Worm (Caenorhabditis elegans) whole organism, early embryonic: ENCODE data around the gene srx-46.

Source experiments
- B0310.2 ChIP-seq: sonication (generic microtip); optimal IDR thresholded peaks from 2 replicates; lab custom pipeline; 2016; ENCODE audit warnings: mild to moderate bottlenecking, missing genetic modification characterization, missing compliant biosample characterization
- F13C5.2 ChIP-seq: sonication (generic microtip); optimal IDR thresholded peaks from 2 replicates; lab custom pipeline; 2017; ENCODE audit warnings: mild to moderate bottlenecking, missing genetic modification characterization, inconsistent platforms, missing compliant biosample characterization
- aly-1 ChIP-seq: sonication (generic microtip); optimal IDR thresholded peaks from 2 replicates; lab custom pipeline; 2016; ENCODE audit warnings: missing genetic modification characterization, missing compliant biosample characterization
- ama-1 ChIP-seq: fragments of 150-350 bp; optimal IDR thresholded peaks from 2 replicates; lab custom pipeline; 2014
- ceh-13 ChIP-seq: fragments of 200-800 bp; sonication (Bioruptor generic); optimal IDR thresholded peaks from 2 replicates; lab custom pipeline; 2018; ENCODE audit warnings: mild to moderate bottlenecking, missing genetic modification characterization, missing compliant biosample characterization
- ceh-36 ChIP-seq: sonication (generic microtip); optimal IDR thresholded peaks from 2 replicates; lab custom pipeline; 2016; ENCODE audit warnings: missing genetic modification characterization, inconsistent platforms, missing compliant biosample characterization
- ets-7 ChIP-seq: sonication (generic microtip); optimal IDR thresholded peaks from 2 replicates; lab custom pipeline; 2016; ENCODE audit warnings: missing genotype, missing genetic modification characterization, missing compliant biosample characterization
- flt-1 ChIP-seq: fragments of 200-800 bp; sonication (Bioruptor generic); IDR thresholded peaks from 2 replicates; pipeline ENCODE4 v1.3.6; 2022; ENCODE audit warnings: missing genetic modification characterization, missing compliant biosample characterization
- hmbx-1 ChIP-seq: sonication (generic microtip); optimal IDR thresholded peaks from 2 replicates; lab custom pipeline; 2016; ENCODE audit warnings: mild to moderate bottlenecking, missing genetic modification characterization, missing compliant biosample characterization
- hmg-4 ChIP-seq: fragments of 200-800 bp; sonication (Bioruptor generic); optimal IDR thresholded peaks from 2 replicates; lab custom pipeline; 2018; ENCODE audit warnings: mild to moderate bottlenecking, missing genetic modification characterization, missing compliant biosample characterization
- hnd-1 ChIP-seq: sonication (generic microtip); optimal IDR thresholded peaks from 2 replicates; lab custom pipeline; 2016; ENCODE audit warnings: missing genetic modification characterization, missing compliant biosample characterization
- pes-1 ChIP-seq: fragments of 200-800 bp; sonication (Bioruptor generic); IDR thresholded peaks from 2 replicates; pipeline ENCODE4 v1.3.6; 2022; ENCODE audit warnings: missing genetic modification reagents, missing genetic modification characterization, missing compliant biosample characterization
- scrt-1 ChIP-seq: fragments of 200-800 bp; sonication (Bioruptor generic); IDR thresholded peaks from 2 replicates; pipeline ENCODE4 v1.3.6; 2022; ENCODE audit warnings: missing genetic modification characterization, missing compliant biosample characterization
- sea-1 ChIP-seq: fragments of 200-800 bp; sonication (Bioruptor generic); conservative IDR thresholded peaks from 2 replicates; pipeline ENCODE4 v1.3.6; 2022; ENCODE audit warnings: missing genetic modification characterization, missing compliant biosample characterization
- tbx-11 ChIP-seq: fragments of 200-800 bp; sonication (Bioruptor generic); IDR thresholded peaks from 2 replicates; pipeline ENCODE4 v1.3.6; 2022; ENCODE audit warnings: missing genetic modification characterization, missing compliant biosample characterization
- tbx-37 ChIP-seq: fragments of 200-800 bp; sonication (Bioruptor generic); conservative IDR thresholded peaks from 2 replicates; pipeline ENCODE4 v1.3.6; 2022; ENCODE audit warnings: missing genetic modification reagents, missing genetic modification characterization, missing compliant biosample characterization
- tra-4 ChIP-seq: sonication (generic microtip); optimal IDR thresholded peaks from 2 replicates; lab custom pipeline; 2017; ENCODE audit warnings: missing genetic modification characterization, missing compliant biosample characterization

Gene srx-46

ce11 chrV:9334216-9334615 is 18.8 kb upstream of the srx-46 start, which contains the start of gene ucp-4:
Gene ucp-4, plus strand, starts transcription at chrV:9334298.
- TF ChIP-seq ets-7 (tag; lab: Kevin White, UChicago) (no peak), F13C5.2 (tag; lab: Kevin White, UChicago) (no peak), tbx-11 (GFP tag; lab: Robert Waterston, UW) (no peak), hnd-1 (tag; lab: Kevin White, UChicago) (no peak), tra-4 (tag; lab: Kevin White, UChicago) (no peak), aly-1 (tag; lab: Kevin White, UChicago) (no peak), B0310.2 (no peak)

- TF ChIP-seq aly-1 (tag; lab: Kevin White, UChicago) (no peak), flt-1 (GFP tag; lab: Robert Waterston, UW) (no peak), sea-1 (GFP tag; lab: Robert Waterston, UW) (no peak), ama-1 (lab: Kevin White, UChicago) (no peak), hmbx-1 (tag; lab: Kevin White, UChicago) (no peak), ets-7 (tag; lab: Kevin White, UChicago) (no peak), ceh-13 (no peak), ceh-36 (tag; lab: Kevin White, UChicago) (no peak)
These were observed 16.6 kb upstream of the srx-46 start, which contains the start of gene coq-6 for ce11 chrV:9336462-9336861. Gene coq-6, plus strand, starts transcription at chrV:9336762.

ce11 chrV:9338452-9338851 is 14.6 kb upstream of the srx-46 start:
- no peak for TF ChIP-seq scrt-1
- 0 out of 2 replicates have a peak, but pooled peaks have one; percentile 12 for TF ChIP-seq sea-1 (GFP tag; lab: Robert Waterston, UW)
- TF ChIP-seq ceh-36 (tag; lab: Kevin White, UChicago), result no peak

ce11 chrV:9340318-9340717 is 12.7 kb upstream of the srx-46 start:
- TF ChIP-seq aly-1 (tag; lab: Kevin White, UChicago), result no peak
- no peak for TF ChIP-seq tbx-11 (GFP tag; lab: Robert Waterston, UW)
- TF ChIP-seq ama-1 (lab: Kevin White, UChicago), result no peak
- TF ChIP-seq tra-4 (tag; lab: Kevin White, UChicago), result no peak
- no peak for TF ChIP-seq ets-7 (tag; lab: Kevin White, UChicago)

ce11 chrV:9341814-9342213 is 11.2 kb upstream of the srx-46 start:
- TF ChIP-seq scrt-1, result peak; percentile 40; the same call in 1 of the 2 replicates

ce11 chrV:9342282-9342681 is 10.8 kb upstream of the srx-46 start:
- peak; percentile 38; the same call in 1 of the 2 replicates for TF ChIP-seq tbx-11 (GFP tag; lab: Robert Waterston, UW)
- TF ChIP-seq sea-1 (GFP tag; lab: Robert Waterston, UW), result peak; percentile 62; the same call in 1 of the 2 replicates
- peak; percentile 69 for TF ChIP-seq pes-1 (GFP tag; lab: Robert Waterston, UW)
- peak; percentile 60; the same call in 1 of the 2 replicates for TF ChIP-seq flt-1 (GFP tag; lab: Robert Waterston, UW)

ce11 chrV:9342965-9343628 is 9.9 kb upstream of the srx-46 start:
- peak; percentile 6 for TF ChIP-seq ama-1 (lab: Kevin White, UChicago)
- 0 out of 2 replicates have a peak, but pooled peaks have one; percentile 46 for TF ChIP-seq tbx-11 (GFP tag; lab: Robert Waterston, UW)
- TF ChIP-seq F13C5.2 (tag; lab: Kevin White, UChicago), result no peak
- peak; percentile 56; the same call in 1 of the 2 replicates for TF ChIP-seq pes-1 (GFP tag; lab: Robert Waterston, UW)

- peak; percentile 68 for TF ChIP-seq pes-1 (GFP tag; lab: Robert Waterston, UW)
- TF ChIP-seq aly-1 (tag; lab: Kevin White, UChicago), result peak; percentile 70
- TF ChIP-seq tbx-37 (GFP tag; lab: Robert Waterston, UW), result no peak
- peak; percentile 62 for TF ChIP-seq tbx-11 (GFP tag; lab: Robert Waterston, UW)
- peak; percentile 86 for TF ChIP-seq hmg-4 (GFP tag; lab: Kevin White, UChicago)
- peak; percentile 66 for TF ChIP-seq hmbx-1 (tag; lab: Kevin White, UChicago)
- 0 out of 2 replicates have a peak, but pooled peaks have one; percentile 45 for TF ChIP-seq scrt-1
- peak; percentile 70 for TF ChIP-seq ceh-36 (tag; lab: Kevin White, UChicago)
- peak; percentile 38 for TF ChIP-seq ceh-13
- peak; percentile 62; the same call in 1 of the 2 replicates for TF ChIP-seq sea-1 (GFP tag; lab: Robert Waterston, UW)
- TF ChIP-seq hnd-1 (tag; lab: Kevin White, UChicago), result peak; percentile 57
- TF ChIP-seq B0310.2, result peak; percentile 62
- TF ChIP-seq ets-7 (tag; lab: Kevin White, UChicago), result peak; percentile 54
- peak; percentile 64 for TF ChIP-seq flt-1 (GFP tag; lab: Robert Waterston, UW)
- peak; percentile 99 for TF ChIP-seq ama-1 (lab: Kevin White, UChicago)
- TF ChIP-seq F13C5.2 (tag; lab: Kevin White, UChicago), result peak; percentile 98
- peak; percentile 52 for TF ChIP-seq tra-4 (tag; lab: Kevin White, UChicago)
These were observed 9.1 kb upstream of the srx-46 start, which contains the start of gene tos-1 for ce11 chrV:9343629-9344624. Gene tos-1, minus strand, starts transcription at chrV:9344203.
